Worm (Caenorhabditis elegans): Measurements from ENCODE around the gene F28A10.5.

- TF ChIP-seq cog-1 (tag; optimal IDR thresholded peaks at IDR 0.05) (no peak), T22C8.4 (GFP tag; IDR thresholded peaks at IDR 0.05) (no peak), tab-1 (GFP tag; IDR thresholded peaks at IDR 0.05) (no peak)
Measured at ce11 chrII:861564-861963, 11.1 kb upstream of the F28A10.5 start, which contains the start of gene Y46B2A.4.
